Fruit fly (Drosophila melanogaster): ENCODE results near the gene nonC.

Gene nonC

dm6 chrX:6859756-6860412, 35.6 kb downstream of the nonC start:
- TF ChIP-seq CG10631 (GFP tag; optimal IDR thresholded peaks at IDR 0.05) (peak; percentile 45), CG31627 (GFP tag; optimal IDR thresholded peaks at IDR 0.05) (peak; percentile 23), Sox102F (GFP tag; optimal IDR thresholded peaks at IDR 0.05) (peak; percentile 31), salr (GFP tag; optimal IDR thresholded peaks at IDR 0.05) (peak in 1 of 2 experiments; percentile 81), CG6808 (GFP tag; optimal IDR thresholded peaks at IDR 0.05) (peak; percentile 88), CG6163 (GFP tag; IDR thresholded peaks at IDR 0.05) (peak; percentile 74), CG16779 (tag; optimal IDR thresholded peaks at IDR 0.05) (peak; percentile 71), Gug (GFP tag; IDR thresholded peaks at IDR 0.05) (peak; percentile 62; the same call in 1 of the 2 replicates), eg (GFP tag; IDR thresholded peaks at IDR 0.05) (peak; percentile 72), CG8632 (GFP tag; optimal IDR thresholded peaks at IDR 0.05) (peak; percentile 24), Hr4 (GFP tag; optimal IDR thresholded peaks at IDR 0.05) (peak; percentile 87), Hr38 (GFP tag; optimal IDR thresholded peaks at IDR 0.05) (no peak), CG15336 (GFP tag; IDR thresholded peaks at IDR 0.05) (no peak), Sox14 (GFP tag; optimal IDR thresholded peaks at IDR 0.05) (no peak), Met (GFP tag; optimal IDR thresholded peaks at IDR 0.05) (peak; percentile 82), dsx (GFP tag; optimal IDR thresholded peaks at IDR 0.05; ENCODE audit: poor library complexity, severe bottlenecking) (no peak), CG4318 (GFP tag; optimal IDR thresholded peaks at IDR 0.05) (peak; percentile 9), Lpt (GFP tag; optimal IDR thresholded peaks at IDR 0.05) (no peak), CG3032 (tag; optimal IDR thresholded peaks at IDR 0.05) (peak; percentile 82), Eip78C (GFP tag) (peak; percentile 82), CG10669 (GFP tag; optimal IDR thresholded peaks at IDR 0.05) (peak; percentile 78), lz (GFP tag; optimal IDR thresholded peaks at IDR 0.05) (peak; percentile 83), vri (GFP tag; optimal IDR thresholded peaks at IDR 0.05) (peak; percentile 77), Blimp-1 (GFP tag; optimal IDR thresholded peaks at IDR 0.05) (peak; percentile 78), acj6 (GFP tag; optimal IDR thresholded peaks at IDR 0.05) (peak; percentile 12), Ets96B (tag; optimal IDR thresholded peaks at IDR 0.05) (peak; percentile 72), CG11762 (GFP tag; optimal IDR thresholded peaks at IDR 0.05; ENCODE audit: insufficient read depth) (peak; percentile 67), cyc (GFP tag; optimal IDR thresholded peaks at IDR 0.05) (peak; percentile 88), CG32006 (GFP tag; optimal IDR thresholded peaks at IDR 0.05) (peak; percentile 41), spab (GFP tag; optimal IDR thresholded peaks at IDR 0.05) (peak; percentile 74), CG9139 (GFP tag; optimal IDR thresholded peaks at IDR 0.05) (peak; percentile 31), CG3919 (GFP tag; optimal IDR thresholded peaks at IDR 0.05) (peak; percentile 84), CG7368 (GFP tag; optimal IDR thresholded peaks at IDR 0.05) (peak; percentile 68), CG8319 (GFP tag; optimal IDR thresholded peaks at IDR 0.05) (peak; percentile 75), Ets21C (GFP tag; optimal IDR thresholded peaks at IDR 0.05) (no peak), fd59A (GFP tag; optimal IDR thresholded peaks at IDR 0.05) (peak; percentile 9), ss (GFP tag; optimal IDR thresholded peaks at IDR 0.05) (no peak), CG6276 (GFP tag; optimal IDR thresholded peaks at IDR 0.05) (peak; percentile 80), CG6854 (GFP tag; optimal IDR thresholded peaks at IDR 0.05) (peak; percentile 64), CG11294 (GFP tag; IDR thresholded peaks at IDR 0.05) (peak; percentile 63), Hr39 (GFP tag; optimal IDR thresholded peaks at IDR 0.05) (peak; percentile 31), CG8119 (GFP tag; IDR thresholded peaks at IDR 0.05) (no peak; the same call in 2 of the 3 replicates), CG6792 (GFP tag; optimal IDR thresholded peaks at IDR 0.05) (peak; percentile 13), svp (GFP tag) (peak; percentile 82), Eip93F (GFP tag; optimal IDR thresholded peaks at IDR 0.05) (no peak), fkh (GFP tag; optimal IDR thresholded peaks at IDR 0.05) (no peak), OdsH (GFP tag; optimal IDR thresholded peaks at IDR 0.05) (peak; percentile 13), esn (GFP tag; optimal IDR thresholded peaks at IDR 0.05) (peak; percentile 63), Eip75B (GFP tag; optimal IDR thresholded peaks at IDR 0.05) (peak; percentile 89), topi (GFP tag; optimal IDR thresholded peaks at IDR 0.05) (peak; percentile 90), dac (GFP tag; optimal IDR thresholded peaks at IDR 0.05) (no peak)

All from whole organism, prepupa.